Worm (Caenorhabditis elegans) whole organism, L4/young adult: ENCODE results near the gene chd-3.

Experiments used
- W03F9.2 ChIP-seq: fragments of 150-350 bp; optimal IDR thresholded peaks from 2 replicates; lab custom pipeline; 2014; ENCODE audit warnings: missing biosample characterization, missing genetic modification characterization
- him-1 ChIP-seq: sonication (generic microtip); optimal IDR thresholded peaks from 2 replicates; lab custom pipeline; 2016; ENCODE audit warnings: missing genotype, missing genetic modification reagents, missing genetic modification characterization, missing compliant biosample characterization

ce11 chrX:12869412-12869811 lies 17.0 kb upstream of the chd-3 start:
- TF ChIP-seq him-1 (tag; lab: Kevin White, UChicago) (no peak), W03F9.2 (tag; lab: Kevin White, UChicago) (no peak)
